Worm (Caenorhabditis elegans): ENCODE measurements around the gene T23G7.2.

DNA sequence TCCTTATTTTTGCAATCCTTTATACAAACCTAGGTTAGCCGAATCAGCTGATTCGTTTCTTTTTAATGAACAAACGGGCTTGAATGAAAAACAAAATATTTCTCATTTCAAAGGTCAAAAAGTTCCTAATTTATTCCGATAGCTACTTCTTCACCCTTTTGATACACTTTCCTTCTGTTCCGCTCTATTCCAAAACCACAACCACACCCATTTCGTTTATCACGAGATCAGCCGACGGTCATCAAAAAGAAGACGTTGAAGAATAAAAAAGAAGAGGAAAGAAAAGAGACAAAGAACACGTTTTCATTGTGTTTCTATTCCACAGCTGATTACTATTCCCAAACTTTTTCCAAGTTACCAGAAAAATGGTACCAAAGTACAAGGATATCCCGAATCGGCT, 24.7 kb downstream of the T23G7.2 start:
- no peak for TF ChIP-seq ZK546.5 (tag; optimal IDR thresholded peaks at IDR 0.05)
- no peak for TF ChIP-seq elt-3 (tag; optimal IDR thresholded peaks at IDR 0.05)
- TF ChIP-seq lin-39 (tag; optimal IDR thresholded peaks at IDR 0.05): no peak
- TF ChIP-seq elt-1 (tag; optimal IDR thresholded peaks at IDR 0.05): no peak
- no peak for TF ChIP-seq nfya-1 (tag; optimal IDR thresholded peaks at IDR 0.05; ENCODE audit: insufficient read depth)
- no peak for TF ChIP-seq skn-1 (tag; optimal IDR thresholded peaks at IDR 0.05)
- TF ChIP-seq nhr-237 (tag; optimal IDR thresholded peaks at IDR 0.05): no peak
- no peak for TF ChIP-seq nhr-12 (tag; optimal IDR thresholded peaks at IDR 0.05)
- no peak for TF ChIP-seq fkh-2 (tag; optimal IDR thresholded peaks at IDR 0.05)
- no peak for TF ChIP-seq unc-62 (GFP tag; optimal IDR thresholded peaks at IDR 0.05)
